Fruit fly (Drosophila melanogaster) whole organism, embryonic: ENCODE results near the gene CG5191.

Experiments
- Adf1 ChIP-seq: fragments of 200-800 bp; sonication (Bioruptor generic); IDR thresholded peaks from 2 replicates; pipeline ENCODE4 v1.3.6; 2022; ENCODE audit warnings: missing biosample characterization, missing genetic modification characterization
- Blimp-1 ChIP-seq: fragments of 200-800 bp; sonication (Bioruptor generic); optimal IDR thresholded peaks from 3 replicates; lab custom pipeline; 2018; ENCODE audit warnings: missing biosample characterization, missing genetic modification characterization, mild to moderate bottlenecking, moderate library complexity, missing genetic modification reagents
- CG10267 ChIP-seq: fragments of 200-800 bp; sonication (Bioruptor generic); optimal IDR thresholded peaks from 2 replicates; lab custom pipeline; 2018; ENCODE audit warnings: missing biosample characterization, mild to moderate bottlenecking, missing genetic modification characterization, moderate library complexity
- CG11398 ChIP-seq: fragments of 200-800 bp; sonication (Bioruptor generic); optimal IDR thresholded peaks from 2 replicates; lab custom pipeline; 2016; ENCODE audit warnings: missing biosample characterization, missing genetic modification characterization
- CG14014 ChIP-seq: fragments of 200-800 bp; sonication (Bioruptor generic); IDR thresholded peaks from 2 replicates; pipeline ENCODE4 v1.3.6; 2022; ENCODE audit warnings: missing biosample characterization, missing genetic modification characterization
- CG1647 ChIP-seq: fragments of 200-800 bp; sonication (Bioruptor generic); optimal IDR thresholded peaks from 3 replicates; lab custom pipeline; 2016; ENCODE audit warnings: missing biosample characterization, missing genetic modification characterization
- CG17361 ChIP-seq: fragments of 200-800 bp; sonication (Bioruptor generic); IDR thresholded peaks from 3 replicates; pipeline ENCODE4 v1.3.6; 2022; ENCODE audit warnings: missing biosample characterization, missing genetic modification characterization
- CG18599 ChIP-seq: fragments of 200-800 bp; sonication (Bioruptor generic); optimal IDR thresholded peaks from 3 replicates; lab custom pipeline; 2017; ENCODE audit warnings: missing biosample characterization, missing genetic modification characterization, mild to moderate bottlenecking, moderate library complexity, missing genetic modification reagents
- CG18619 ChIP-seq: fragments of 200-800 bp; sonication (Bioruptor generic); optimal IDR thresholded peaks from 3 replicates; lab custom pipeline; 2017; ENCODE audit warnings: missing biosample characterization, mild to moderate bottlenecking, missing genetic modification characterization
- CG2199 ChIP-seq: fragments of 200-800 bp; sonication (Bioruptor generic); IDR thresholded peaks from 3 replicates; pipeline ENCODE4 v1.3.6; 2022; ENCODE audit warnings: missing biosample characterization, missing genetic modification characterization
- CG32772 ChIP-seq: fragments of 200-800 bp; sonication (Bioruptor generic); IDR thresholded peaks from 2 replicates; pipeline ENCODE4 v1.3.6; 2022; ENCODE audit warnings: missing biosample characterization, missing genetic modification characterization
- CG34422 ChIP-seq: fragments of 200-800 bp; sonication (Bioruptor generic); IDR thresholded peaks from 3 replicates; pipeline ENCODE4 v1.3.6; 2022; ENCODE audit warnings: missing biosample characterization, missing genetic modification characterization
- CG4424 ChIP-seq: fragments of 200-800 bp; sonication (Bioruptor generic); optimal IDR thresholded peaks from 3 replicates; lab custom pipeline; 2016; ENCODE audit warnings: missing biosample characterization, missing genetic modification characterization
- CG4617 ChIP-seq: fragments of 200-800 bp; sonication (Bioruptor generic); optimal IDR thresholded peaks from 3 replicates; lab custom pipeline; 2016; ENCODE audit warnings: missing biosample characterization, missing genetic modification characterization, borderline replicate concordance
- CG4854 ChIP-seq: fragments of 200-800 bp; sonication (Bioruptor generic); optimal IDR thresholded peaks from 2 replicates; lab custom pipeline; 2016; ENCODE audit warnings: missing biosample characterization, missing genetic modification characterization, inconsistent platforms
- CG5245 ChIP-seq: fragments of 200-800 bp; sonication (Bioruptor generic); optimal IDR thresholded peaks from 3 replicates; lab custom pipeline; 2016; ENCODE audit warnings: missing biosample characterization, missing genetic modification characterization
- CG5953 ChIP-seq: fragments of 200-800 bp; sonication (Bioruptor generic); IDR thresholded peaks from 2 replicates; pipeline ENCODE4 v1.3.6; 2022; ENCODE audit warnings: missing biosample characterization, missing genetic modification characterization
- CG6175 ChIP-seq: fragments of 200-800 bp; sonication (Bioruptor generic); IDR thresholded peaks from 3 replicates; pipeline ENCODE4 v1.3.6; 2022; ENCODE audit warnings: missing biosample characterization, missing genetic modification characterization
- CG6813 ChIP-seq: fragments of 200-800 bp; sonication (Bioruptor generic); optimal IDR thresholded peaks from 2 replicates; lab custom pipeline; 2017; ENCODE audit warnings: missing biosample characterization, missing genetic modification characterization, mild to moderate bottlenecking, moderate library complexity, missing genetic modification reagents
- CG7839 ChIP-seq: fragments of 200-800 bp; sonication (Bioruptor generic); optimal IDR thresholded peaks from 3 replicates; lab custom pipeline; 2018; ENCODE audit warnings: missing biosample characterization, mild to moderate bottlenecking, missing genetic modification characterization, moderate library complexity
- CG8478 ChIP-seq: fragments of >200 bp; optimal IDR thresholded peaks from 2 replicates; lab custom pipeline; 2018
- CG8944 ChIP-seq: fragments of 200-800 bp; sonication (Bioruptor generic); optimal IDR thresholded peaks from 3 replicates; lab custom pipeline; 2016; ENCODE audit warnings: missing biosample characterization, missing genetic modification characterization
- CG9932 ChIP-seq: fragments of 200-800 bp; sonication (Bioruptor generic); IDR thresholded peaks from 2 replicates; pipeline ENCODE4 v1.3.6; 2022; ENCODE audit warnings: missing biosample characterization, missing genetic modification characterization
- Chrac-16 ChIP-seq: fragments of 200-800 bp; sonication (Bioruptor generic); optimal IDR thresholded peaks from 3 replicates; lab custom pipeline; 2016; ENCODE audit warnings: missing biosample characterization, missing genetic modification characterization
- Dp ChIP-seq: fragments of 200-800 bp; sonication (Bioruptor generic); optimal IDR thresholded peaks from 2 replicates; lab custom pipeline; 2018; ENCODE audit warnings: missing biosample characterization, mild to moderate bottlenecking, missing genetic modification characterization, moderate library complexity
- Fer1 ChIP-seq: fragments of 200-800 bp; sonication (Bioruptor generic); optimal IDR thresholded peaks from 2 replicates; lab custom pipeline; 2017; ENCODE audit warnings: missing biosample characterization, mild to moderate bottlenecking, missing genetic modification characterization
- Hand ChIP-seq: fragments of 200-800 bp; sonication (Bioruptor generic); optimal IDR thresholded peaks from 2 replicates; lab custom pipeline; 2017; ENCODE audit warnings: mild to moderate bottlenecking, missing biosample characterization, missing genetic modification reagents, missing genetic modification characterization
- Hmx ChIP-seq: fragments of 200-800 bp; sonication (Bioruptor generic); optimal IDR thresholded peaks from 2 replicates; lab custom pipeline; 2016; ENCODE audit warnings: missing biosample characterization, missing genetic modification characterization
- Kr ChIP-seq: fragments of 200-800 bp; sonication (Bioruptor generic); optimal IDR thresholded peaks from 2 replicates; lab custom pipeline; 2017; ENCODE audit warnings: missing biosample characterization, mild to moderate bottlenecking, missing genetic modification characterization
- Mad ChIP-seq: fragments of 200-800 bp; sonication (Bioruptor generic); optimal IDR thresholded peaks from 2 replicates; lab custom pipeline; 2016; ENCODE audit warnings: missing biosample characterization, missing genetic modification characterization
- Neu2 ChIP-seq: fragments of 200-800 bp; sonication (Bioruptor generic); optimal IDR thresholded peaks from 3 replicates; lab custom pipeline; 2016; ENCODE audit warnings: missing biosample characterization, missing genetic modification characterization, borderline replicate concordance
- Side ChIP-seq: fragments of 200-800 bp; sonication (Bioruptor generic); optimal IDR thresholded peaks from 2 replicates; lab custom pipeline; 2016; ENCODE audit warnings: missing biosample characterization, missing genetic modification characterization
- Spps ChIP-seq: fragments of 200-800 bp; sonication (Bioruptor generic); optimal IDR thresholded peaks from 2 replicates; lab custom pipeline; 2018; ENCODE audit warnings: missing biosample characterization, mild to moderate bottlenecking, missing genetic modification characterization
- Trl ChIP-seq, 3 experiments: fragments of >200 bp in 2 of 3; fragments of 200-800 bp in 1 of 3; sonication (Bioruptor generic) in 1 of 3; optimal IDR thresholded peaks; 2 replicates in 1 of 3; 3 replicates in 2 of 3; lab custom pipeline; 2016 to 2017; ENCODE audit warnings: missing biosample characterization in 1 of 3, missing genetic modification characterization in 1 of 3
- Xbp1 ChIP-seq: fragments of 200-800 bp; sonication (Bioruptor generic); optimal IDR thresholded peaks from 3 replicates; lab custom pipeline; 2016; ENCODE audit warnings: missing biosample characterization, mild to moderate bottlenecking, missing genetic modification characterization
- bsh ChIP-seq, 2 experiments: fragments of 200-800 bp; sonication (Bioruptor generic); optimal IDR thresholded peaks; 2 replicates each; lab custom pipeline; 2017 to 2018; ENCODE audit warnings: mild to moderate bottlenecking in 2 of 2, missing biosample characterization in 2 of 2, missing genetic modification characterization in 2 of 2, moderate library complexity in 1 of 2
- btn ChIP-seq: fragments of 200-800 bp; sonication (Bioruptor generic); optimal IDR thresholded peaks from 2 replicates; lab custom pipeline; 2016; ENCODE audit warnings: missing biosample characterization, missing genetic modification characterization
- dati ChIP-seq: fragments of 200-800 bp; sonication (Bioruptor generic); IDR thresholded peaks from 2 replicates; pipeline ENCODE4 v1.3.6; 2022; ENCODE audit warnings: missing biosample characterization, missing genetic modification characterization
- fd3F ChIP-seq: fragments of 200-800 bp; sonication (Bioruptor generic); optimal IDR thresholded peaks from 2 replicates; lab custom pipeline; 2018; ENCODE audit warnings: missing biosample characterization, mild to moderate bottlenecking, missing genetic modification characterization, moderate library complexity
- fru ChIP-seq: fragments of >200 bp; optimal IDR thresholded peaks from 2 replicates; lab custom pipeline; 2017
- ind ChIP-seq: fragments of 200-800 bp; sonication (Bioruptor generic); optimal IDR thresholded peaks from 3 replicates; lab custom pipeline; 2016; ENCODE audit warnings: missing biosample characterization, missing genetic modification characterization
- jing ChIP-seq: fragments of 200-800 bp; sonication (Bioruptor generic); optimal IDR thresholded peaks from 2 replicates; lab custom pipeline; 2018; ENCODE audit warnings: missing biosample characterization, mild to moderate bottlenecking, missing genetic modification characterization
- kah ChIP-seq: fragments of 200-800 bp; sonication (Bioruptor generic); optimal IDR thresholded peaks from 2 replicates; lab custom pipeline; 2018; ENCODE audit warnings: missing biosample characterization, mild to moderate bottlenecking, missing genetic modification characterization
- luna ChIP-seq: fragments of 200-800 bp; sonication (Bioruptor generic); optimal IDR thresholded peaks from 2 replicates; lab custom pipeline; 2016; ENCODE audit warnings: missing biosample characterization, missing genetic modification characterization
- rib ChIP-seq: fragments of 200-800 bp; sonication (Bioruptor generic); IDR thresholded peaks from 2 replicates; pipeline ENCODE4 v1.3.6; 2022; ENCODE audit warnings: missing biosample characterization, missing genetic modification characterization
- twi ChIP-seq: fragments of 200-800 bp; optimal IDR thresholded peaks from 2 replicates; lab custom pipeline; 2019; ENCODE audit warnings: missing biosample characterization, mild to moderate bottlenecking, missing genetic modification characterization, moderate library complexity
- unc-4 ChIP-seq: fragments of 200-800 bp; sonication (Bioruptor generic); IDR thresholded peaks from 2 replicates; pipeline ENCODE4 v1.3.6; 2022; ENCODE audit warnings: missing biosample characterization, missing genetic modification characterization; ENCODE audit not compliant: partially characterized antibody
- usp ChIP-seq: fragments of >200 bp; optimal IDR thresholded peaks from 2 replicates; lab custom pipeline; 2017; ENCODE audit warnings: missing biosample characterization, missing genetic modification characterization
- vvl ChIP-seq: fragments of 200-800 bp; sonication (Bioruptor generic); IDR thresholded peaks from 2 replicates; pipeline ENCODE4 v1.3.6; 2022; ENCODE audit warnings: missing biosample characterization, missing genetic modification characterization

CG5191 gene

dm6 chr3R:20592517-20593462 lies 32.1 kb downstream of the CG5191 start, which contains the start of the genes Pus1 and bon (continued):
- no peak for TF ChIP-seq CG4854 (GFP tag; lab: Kevin White, UChicago)
- peak; percentile 2 to 7 for TF ChIP-seq bsh (GFP tag; optimal IDR thresholded peaks at IDR 0.05; lab: Kevin White, UChicago)
- TF ChIP-seq vvl (GFP tag; lab: Robert Waterston, UW): peak; percentile 87
- TF ChIP-seq CG32772 (GFP tag; lab: Robert Waterston, UW): no peak
- no peak for TF ChIP-seq Adf1 (GFP tag; lab: Robert Waterston, UW)
- 0 out of 3 replicates have a peak, but pooled peaks have one; percentile 16 for TF ChIP-seq CG2199 (GFP tag; lab: Robert Waterston, UW)
- peak; percentile 54 for TF ChIP-seq CG9932 (GFP tag; lab: Robert Waterston, UW)
- peak; percentile 42 for TF ChIP-seq Mad (GFP tag; lab: Kevin White, UChicago)
- peak; percentile 39 for TF ChIP-seq Xbp1
- TF ChIP-seq CG5953 (GFP tag; lab: Robert Waterston, UW): 0 out of 2 replicates have a peak, but pooled peaks have one; percentile 26
- no peak for TF ChIP-seq jing
- no peak for TF ChIP-seq fd3F (GFP tag; lab: Kevin White, UChicago)
- no peak for TF ChIP-seq unc-4 (GFP tag; lab: Robert Waterston, UW)
- TF ChIP-seq Chrac-16 (GFP tag; lab: Kevin White, UChicago): peak; percentile 16
- no peak for TF ChIP-seq luna (GFP tag; lab: Kevin White, UChicago)
- TF ChIP-seq CG18619 (GFP tag; lab: Kevin White, UChicago): no peak
- peak; percentile 35 for TF ChIP-seq Dp
- TF ChIP-seq CG18599 (GFP tag; lab: Kevin White, UChicago): no peak
- no peak for TF ChIP-seq usp (GFP tag; lab: Kevin White, UChicago)
- TF ChIP-seq Spps (tag; lab: Kevin White, UChicago): no peak
- TF ChIP-seq Hand (GFP tag; lab: Kevin White, UChicago): no peak
- no peak for TF ChIP-seq CG11398
- TF ChIP-seq CG34422 (GFP tag; lab: Robert Waterston, UW): peak; percentile 72; the same call in 2 of the 3 replicates
- TF ChIP-seq Kr (GFP tag; lab: Kevin White, UChicago): no peak
- no peak for TF ChIP-seq kah (GFP tag; lab: Kevin White, UChicago)
- no peak for TF ChIP-seq CG4424
- no peak for TF ChIP-seq CG1647
- TF ChIP-seq rib (GFP tag; lab: Robert Waterston, UW): peak; percentile 48; the same call in 1 of the 2 replicates
- peak; percentile 40 for TF ChIP-seq CG10267 (tag; lab: Kevin White, UChicago)
- no peak for TF ChIP-seq Neu2 (GFP tag; lab: Kevin White, UChicago)
- no peak for TF ChIP-seq CG5245 (GFP tag; lab: Kevin White, UChicago)
- no peak for TF ChIP-seq Fer1 (GFP tag; lab: Kevin White, UChicago)
- TF ChIP-seq CG8944: no peak
- no peak for TF ChIP-seq twi
- TF ChIP-seq CG6813 (GFP tag; lab: Kevin White, UChicago): no peak
- TF ChIP-seq btn (GFP tag; lab: Kevin White, UChicago): no peak
- no peak for TF ChIP-seq dati (GFP tag; lab: Robert Waterston, UW)
- TF ChIP-seq Hmx (GFP tag; lab: Kevin White, UChicago): no peak
- TF ChIP-seq fru (lab: Kevin White, UChicago): no peak
- TF ChIP-seq CG17361 (GFP tag; lab: Robert Waterston, UW): no peak
- TF ChIP-seq CG6175 (GFP tag; lab: Robert Waterston, UW): no peak
- peak; percentile 1 for TF ChIP-seq CG7839 (tag; lab: Kevin White, UChicago)
- TF ChIP-seq ind: peak; percentile 26
- peak; percentile 51 for TF ChIP-seq Blimp-1 (GFP tag; lab: Kevin White, UChicago)
- TF ChIP-seq Trl (optimal IDR thresholded peaks at IDR 0.05; lab: Kevin White, UChicago): peak in 1 of 2 experiments; percentile 34
- TF ChIP-seq Trl (GFP tag; optimal IDR thresholded peaks at IDR 0.05; lab: Kevin White, UChicago): no peak
- TF ChIP-seq CG4617 (GFP tag; lab: Kevin White, UChicago): peak; percentile 52
- peak; percentile 41 for TF ChIP-seq Side
- peak; percentile 65 for TF ChIP-seq CG8478
- TF ChIP-seq CG14014 (GFP tag; lab: Robert Waterston, UW): no peak
